Worm (Caenorhabditis elegans): ENCODE measurements around the gene F28H7.7.

The F28H7.7 gene

DNA sequence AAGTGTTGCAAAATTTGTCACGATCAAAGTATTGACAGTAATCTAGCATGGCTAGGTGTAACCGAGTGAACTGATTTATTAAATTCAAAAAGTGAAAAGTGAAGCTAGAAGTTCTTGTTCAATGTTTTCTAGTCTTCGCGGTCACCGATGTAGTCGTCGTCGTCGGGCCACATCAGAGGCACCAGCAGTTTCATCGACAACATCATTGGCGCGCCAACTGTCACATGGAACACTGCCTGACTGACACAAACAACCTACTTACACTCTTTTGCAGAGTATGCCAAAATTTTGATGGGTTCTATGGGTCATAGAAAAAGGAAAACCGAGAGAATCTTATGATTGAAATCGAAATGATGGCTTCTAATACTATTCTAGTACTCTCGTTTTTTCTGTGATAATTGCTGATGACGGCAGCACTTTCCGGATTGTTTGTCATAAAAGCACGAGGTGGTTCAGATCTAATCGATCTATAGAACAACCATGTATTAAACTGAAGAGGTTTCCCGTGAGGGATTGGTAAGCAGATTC is 28.5 kb downstream of the F28H7.7 start:
- TF ChIP-seq nhr-237 (tag; optimal IDR thresholded peaks at IDR 0.05) (no peak), hlh-1 (tag; optimal IDR thresholded peaks at IDR 0.05) (no peak), unc-120 (tag; optimal IDR thresholded peaks at IDR 0.05; ENCODE audit: poor library complexity, severe bottlenecking) (no peak), ham-2 (GFP tag; optimal IDR thresholded peaks at IDR 0.05) (no peak), ceh-43 (GFP tag; optimal IDR thresholded peaks at IDR 0.05) (no peak), drap-1 (GFP tag; optimal IDR thresholded peaks at IDR 0.05) (no peak), elt-1 (tag; optimal IDR thresholded peaks at IDR 0.05; ENCODE audit: borderline replicate concordance, insufficient read depth) (no peak), nhr-28 (tag; optimal IDR thresholded peaks at IDR 0.05) (no peak), bed-3 (GFP tag; optimal IDR thresholded peaks at IDR 0.05) (no peak), unc-62 (GFP tag; optimal IDR thresholded peaks at IDR 0.05) (no peak), mab-5 (tag; optimal IDR thresholded peaks at IDR 0.05) (no peak), nhr-12 (tag; optimal IDR thresholded peaks at IDR 0.05) (no peak), ces-1 (GFP tag; optimal IDR thresholded peaks at IDR 0.05) (no peak), lin-13 (tag; optimal IDR thresholded peaks at IDR 0.05) (no peak), lin-32 (GFP tag; optimal IDR thresholded peaks at IDR 0.05) (no peak), elt-3 (tag; optimal IDR thresholded peaks at IDR 0.05) (no peak), flh-1 (GFP tag; optimal IDR thresholded peaks at IDR 0.05) (no peak), nhr-2 (tag; optimal IDR thresholded peaks at IDR 0.05) (no peak), pha-4 (tag; optimal IDR thresholded peaks at IDR 0.05) (no peak), ceh-39 (tag; optimal IDR thresholded peaks at IDR 0.05) (no peak)

DNA sequence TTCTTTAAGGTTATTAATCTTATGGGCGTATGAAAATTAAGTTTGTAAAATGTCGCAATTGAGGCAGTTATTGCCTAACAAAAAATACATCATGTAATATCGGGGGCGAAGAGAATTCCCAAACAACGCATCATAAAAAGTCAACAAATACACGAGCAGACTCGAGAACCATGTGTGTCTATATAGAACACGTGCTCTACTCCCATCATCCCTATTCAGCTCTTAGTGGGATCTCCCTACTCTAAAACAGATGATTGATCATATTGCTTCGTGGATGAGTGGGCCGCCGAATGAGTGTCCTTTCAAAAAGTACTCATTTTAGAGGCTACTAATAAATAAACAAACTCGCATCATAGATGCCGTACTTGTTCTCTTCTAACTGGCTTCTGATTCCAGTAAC is 29.5 kb downstream of the F28H7.7 start:
- no peak for TF ChIP-seq unc-62 (GFP tag; optimal IDR thresholded peaks at IDR 0.05)
- TF ChIP-seq mep-1 (tag; optimal IDR thresholded peaks at IDR 0.05) = no peak
- no peak for TF ChIP-seq elt-3 (tag; optimal IDR thresholded peaks at IDR 0.05)
- no peak for TF ChIP-seq sem-2 (GFP tag; optimal IDR thresholded peaks at IDR 0.05)
- no peak for TF ChIP-seq hlh-1 (tag; optimal IDR thresholded peaks at IDR 0.05)
- no peak for TF ChIP-seq unc-120 (tag; optimal IDR thresholded peaks at IDR 0.05; ENCODE audit: poor library complexity, severe bottlenecking)
- TF ChIP-seq tbx-8 (GFP tag; optimal IDR thresholded peaks at IDR 0.05) = no peak
- no peak for TF ChIP-seq nhr-237 (tag; optimal IDR thresholded peaks at IDR 0.05)
- no peak for TF ChIP-seq elt-1 (tag; optimal IDR thresholded peaks at IDR 0.05; ENCODE audit: borderline replicate concordance, insufficient read depth)
- no peak for TF ChIP-seq mls-2 (tag; optimal IDR thresholded peaks at IDR 0.05)
- TF ChIP-seq lin-32 (GFP tag; optimal IDR thresholded peaks at IDR 0.05) = no peak
- TF ChIP-seq ceh-39 (tag; optimal IDR thresholded peaks at IDR 0.05) = no peak
- no peak for TF ChIP-seq pha-4 (tag; optimal IDR thresholded peaks at IDR 0.05)
- TF ChIP-seq nhr-28 (tag; optimal IDR thresholded peaks at IDR 0.05) = no peak

DNA sequence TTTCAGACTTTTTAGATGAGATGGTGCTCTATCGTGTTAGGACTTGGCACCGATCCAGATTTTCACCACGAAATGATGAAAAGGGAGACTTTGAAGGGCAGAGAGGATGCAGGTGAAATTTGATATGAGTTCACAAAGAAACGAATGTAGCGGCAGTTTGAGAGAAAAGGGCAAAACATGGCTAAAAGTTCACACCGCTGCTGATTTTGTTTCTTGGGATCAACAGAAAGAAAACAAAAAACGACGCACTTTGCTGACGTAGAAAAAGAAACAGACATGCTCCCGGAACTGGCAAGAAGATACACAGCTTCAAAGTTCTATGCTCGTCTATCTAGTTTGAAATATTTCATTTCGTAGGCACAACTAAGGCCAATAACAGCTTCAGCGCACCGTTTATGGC is 30.4 kb downstream of the F28H7.7 start:
- TF ChIP-seq mls-2 (tag; optimal IDR thresholded peaks at IDR 0.05) (no peak), cnd-1 (tag; optimal IDR thresholded peaks at IDR 0.05) (no peak), snpc-4 (tag; optimal IDR thresholded peaks at IDR 0.05) (no peak), ces-1 (GFP tag; optimal IDR thresholded peaks at IDR 0.05) (no peak), ztf-11 (tag; optimal IDR thresholded peaks at IDR 0.05) (no peak), lin-32 (GFP tag; optimal IDR thresholded peaks at IDR 0.05) (no peak), nhr-237 (tag; optimal IDR thresholded peaks at IDR 0.05) (no peak), lin-13 (tag; optimal IDR thresholded peaks at IDR 0.05) (no peak), sem-2 (GFP tag; optimal IDR thresholded peaks at IDR 0.05) (no peak), sptf-1 (tag; optimal IDR thresholded peaks at IDR 0.05) (no peak), flh-1 (GFP tag; optimal IDR thresholded peaks at IDR 0.05) (no peak), elt-3 (tag; optimal IDR thresholded peaks at IDR 0.05) (no peak), ceh-39 (tag; optimal IDR thresholded peaks at IDR 0.05) (no peak), hlh-1 (tag; optimal IDR thresholded peaks at IDR 0.05) (no peak), nhr-2 (tag; optimal IDR thresholded peaks at IDR 0.05) (no peak), nhr-28 (tag; optimal IDR thresholded peaks at IDR 0.05) (no peak), zip-8 (tag; optimal IDR thresholded peaks at IDR 0.05) (no peak), tbx-8 (GFP tag; optimal IDR thresholded peaks at IDR 0.05) (no peak), bed-3 (GFP tag; optimal IDR thresholded peaks at IDR 0.05) (no peak)

DNA sequence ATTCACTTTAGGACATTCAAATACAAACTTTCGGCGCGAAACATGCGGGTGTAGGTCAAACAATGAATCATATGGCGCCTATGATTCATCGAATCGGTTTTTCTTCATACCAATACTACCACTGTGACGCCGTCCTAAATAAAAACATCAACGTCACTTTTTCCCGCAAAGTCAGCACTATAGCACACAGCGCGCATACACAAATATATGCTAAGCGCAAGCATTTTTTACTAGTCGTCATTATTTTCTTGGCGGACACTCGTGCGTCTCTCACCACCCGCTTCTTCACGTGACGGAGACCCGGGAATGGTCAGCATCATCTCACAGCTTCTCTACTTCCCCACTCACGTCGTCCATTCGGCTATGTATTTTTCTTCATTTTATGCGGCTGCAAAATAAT is 30.8 kb downstream of the F28H7.7 start:
- TF ChIP-seq mls-2 (tag; optimal IDR thresholded peaks at IDR 0.05) = no peak
- TF ChIP-seq nhr-28 (tag; optimal IDR thresholded peaks at IDR 0.05) = no peak
- no peak for TF ChIP-seq hlh-1 (tag; optimal IDR thresholded peaks at IDR 0.05)

DNA sequence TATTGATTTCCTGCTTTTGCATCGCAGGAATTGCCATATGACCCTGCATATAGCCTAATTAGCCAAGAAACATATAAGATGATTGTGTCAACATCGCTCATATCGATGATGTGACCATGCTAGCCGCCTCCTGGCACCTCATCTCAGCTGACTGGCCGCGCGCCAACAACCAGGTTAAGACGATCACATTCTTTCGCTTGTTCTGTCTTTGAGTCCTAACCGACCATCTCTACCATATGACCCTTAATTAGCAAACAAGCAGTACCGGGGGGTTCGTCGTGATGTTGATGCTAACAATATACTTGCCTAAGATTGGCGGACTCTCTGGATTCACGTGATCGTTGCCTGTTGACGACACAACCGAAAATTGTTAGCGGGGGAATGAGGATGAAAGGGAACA is 31.4 kb downstream of the F28H7.7 start:
- TF ChIP-seq flh-1 (GFP tag; optimal IDR thresholded peaks at IDR 0.05) (no peak), bed-3 (GFP tag; optimal IDR thresholded peaks at IDR 0.05) (no peak), unc-120 (tag; optimal IDR thresholded peaks at IDR 0.05; ENCODE audit: poor library complexity, severe bottlenecking) (no peak), ces-1 (GFP tag; optimal IDR thresholded peaks at IDR 0.05) (no peak), zip-8 (tag; optimal IDR thresholded peaks at IDR 0.05) (no peak), snpc-4 (tag; optimal IDR thresholded peaks at IDR 0.05) (no peak), unc-62 (GFP tag; optimal IDR thresholded peaks at IDR 0.05) (no peak), elt-3 (tag; optimal IDR thresholded peaks at IDR 0.05) (no peak), ceh-43 (GFP tag; optimal IDR thresholded peaks at IDR 0.05) (no peak), ztf-11 (tag; optimal IDR thresholded peaks at IDR 0.05) (no peak)
